Fruit fly (Drosophila melanogaster): ENCODE results near the gene RpL10Ab.

DNA sequence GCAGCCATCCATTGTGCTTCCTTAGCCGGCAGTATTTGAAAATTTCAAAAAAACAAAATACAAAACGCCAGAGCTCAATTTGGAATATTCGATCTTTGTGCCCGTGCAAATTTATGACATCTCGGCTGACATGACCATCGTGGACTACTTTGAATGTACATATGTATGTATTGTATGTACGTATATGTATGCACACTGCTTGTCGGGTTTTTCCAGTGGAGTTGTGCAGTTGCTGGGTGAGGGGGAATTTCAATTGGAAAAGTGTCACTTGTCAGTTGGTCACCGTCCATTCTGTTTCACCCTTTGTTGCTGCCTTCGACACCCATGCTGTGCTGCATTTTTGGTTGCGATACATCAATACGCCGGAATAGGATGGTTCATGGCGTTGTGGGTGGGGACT is 25.1 kb downstream of the RpL10Ab start, which contains the start of gene CG12521:
- no peak for TF ChIP-seq psq (optimal IDR thresholded peaks at IDR 0.05)
- no peak for TF ChIP-seq Myc (optimal IDR thresholded peaks at IDR 0.05)
- TF ChIP-seq ttk (optimal IDR thresholded peaks at IDR 0.05), result no peak
- no peak for TF ChIP-seq insv (optimal IDR thresholded peaks at IDR 0.05)
- no peak for TF ChIP-seq Sin3A (optimal IDR thresholded peaks at IDR 0.05)

Data from Kc167 (cell line).